Worm (Caenorhabditis elegans): Measurements from ENCODE around the gene srt-55.

ce11 chrIII:10114662-10115061 is 8.4 kb upstream of the srt-55 start, which contains the start of the genes ZK1128.1 and mett-10:
- TF ChIP-seq Y116A8C.19 (tag; optimal IDR thresholded peaks at IDR 0.05; ENCODE audit: borderline replicate concordance) (no peak), nhr-28 (tag; optimal IDR thresholded peaks at IDR 0.05) (no peak), nhr-76 (tag; optimal IDR thresholded peaks at IDR 0.05) (no peak), lin-14 (GFP tag; optimal IDR thresholded peaks at IDR 0.05) (no peak)

Data from whole organism, L1 larva.